Worm (Caenorhabditis elegans): ENCODE data around the gene Y17D7C.1.

Y17D7C.1 gene

DNA sequence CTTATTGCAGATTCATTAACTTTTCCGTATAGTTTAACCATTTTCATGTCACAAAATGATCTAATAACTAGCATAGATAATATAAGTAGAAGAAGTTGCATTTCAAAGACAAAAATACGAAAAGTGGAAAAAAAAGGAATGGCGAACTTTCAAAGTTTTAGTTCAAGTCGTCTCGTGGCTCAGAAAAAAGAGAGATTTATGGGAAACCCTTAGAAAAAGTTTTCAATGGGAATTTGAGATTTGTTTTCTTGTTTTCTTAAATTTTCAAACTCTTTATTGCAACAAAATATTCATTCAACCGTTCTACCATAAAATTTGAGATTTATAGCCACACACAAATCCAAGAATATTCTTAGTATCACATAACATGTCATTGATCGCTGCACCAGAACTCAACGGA, 35.7 kb downstream of the Y17D7C.1 start, which contains the start of gene clec-250:
TSS of gene clec-250 (minus strand) at position 101 of the 400 bp plus-strand sequence.
- no peak for TF ChIP-seq pax-1 (tag; optimal IDR thresholded peaks at IDR 0.05)
- no peak for TF ChIP-seq F13H6.1 (tag; optimal IDR thresholded peaks at IDR 0.05)
- TF ChIP-seq Y22D7AL.16 (tag; optimal IDR thresholded peaks at IDR 0.05), result no peak
- no peak for TF ChIP-seq sox-2 (GFP tag; IDR thresholded peaks at IDR 0.05)
- TF ChIP-seq zip-5 (tag; optimal IDR thresholded peaks at IDR 0.05), result no peak

DNA sequence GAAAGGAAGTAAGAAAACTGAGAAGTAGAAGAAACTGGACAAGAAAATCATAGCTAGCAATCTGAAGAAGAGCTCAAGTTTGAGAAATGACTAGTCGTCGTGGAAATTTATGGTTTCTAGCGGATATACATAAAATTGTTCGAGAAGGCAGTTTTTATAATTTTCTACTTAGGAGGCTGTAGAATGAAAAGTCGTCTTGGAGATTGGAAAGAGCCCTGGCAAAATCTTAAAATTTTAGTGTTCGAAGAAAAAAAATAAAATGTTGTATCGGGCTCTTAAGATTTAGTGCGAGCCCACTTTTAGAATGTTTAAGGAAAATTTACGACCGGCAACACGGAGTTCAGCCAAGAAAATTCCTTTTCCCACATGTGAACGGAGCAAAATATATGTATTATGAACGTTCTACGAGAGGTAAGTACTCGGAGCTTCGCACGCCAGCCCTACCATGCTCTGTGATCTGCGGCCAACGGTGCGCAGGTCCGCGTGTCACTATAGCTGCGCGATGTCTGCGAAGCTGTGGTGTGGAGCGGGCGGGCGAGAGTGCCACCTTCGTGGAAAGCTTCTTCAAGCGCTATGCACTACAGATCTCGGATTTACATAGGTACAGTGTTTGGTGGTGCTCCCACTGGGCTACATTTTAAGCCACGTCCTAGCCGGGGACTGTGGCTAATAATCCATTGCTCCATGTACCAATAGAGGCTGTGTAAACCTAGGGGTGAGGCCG, 40.7 kb downstream of the Y17D7C.1 start, which contains the start of gene clec-251:
TSS of gene clec-251 (minus strand) at position 51 of the 724 bp plus-strand sequence.
- TF ChIP-seq elt-2 (tag; optimal IDR thresholded peaks at IDR 0.05) (no peak), pha-2 (tag; optimal IDR thresholded peaks at IDR 0.05) (no peak), ceh-45 (GFP tag; IDR thresholded peaks at IDR 0.05) (no peak), nhr-11 (tag; optimal IDR thresholded peaks at IDR 0.05) (no peak), npax-4 (tag; optimal IDR thresholded peaks at IDR 0.05) (no peak), hlh-13 (GFP tag; optimal IDR thresholded peaks at IDR 0.05) (no peak), F13H6.1 (tag; optimal IDR thresholded peaks at IDR 0.05) (no peak), ceh-6 (GFP tag; optimal IDR thresholded peaks at IDR 0.05) (no peak), ceh-48 (tag; optimal IDR thresholded peaks at IDR 0.05) (no peak), pax-1 (tag; optimal IDR thresholded peaks at IDR 0.05) (no peak), ceh-31 (tag; optimal IDR thresholded peaks at IDR 0.05) (no peak), nhr-232 (tag; optimal IDR thresholded peaks at IDR 0.05) (no peak)

DNA sequence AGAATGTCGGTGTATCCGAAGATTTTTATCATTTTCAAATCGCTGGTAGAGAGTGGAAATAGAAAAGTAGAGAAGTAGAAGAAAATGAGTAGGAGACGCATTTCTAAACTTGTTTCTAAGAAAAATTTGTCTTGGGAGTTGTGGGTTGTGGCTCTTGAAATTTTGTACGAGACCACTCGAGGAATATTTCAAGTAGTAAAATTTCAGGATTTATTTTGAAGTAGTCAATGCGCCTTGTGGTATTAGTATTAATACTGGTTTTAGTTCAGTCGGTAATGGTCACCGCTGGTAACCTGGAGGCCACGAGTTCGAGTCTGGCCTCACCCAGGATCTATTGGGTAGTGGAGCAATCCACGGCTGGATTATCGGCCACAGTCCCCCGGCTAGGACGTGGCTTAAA, 42.4 kb downstream of the Y17D7C.1 start, which contains the start of gene clec-252:
TSS of gene clec-252 (minus strand) at position 101 of the 400 bp plus-strand sequence.
- TF ChIP-seq ttx-3 (tag; optimal IDR thresholded peaks at IDR 0.05), result no peak
- no peak for TF ChIP-seq tbx-7 (tag; optimal IDR thresholded peaks at IDR 0.05)
- no peak for TF ChIP-seq dmd-4 (tag; optimal IDR thresholded peaks at IDR 0.05; ENCODE audit: borderline replicate concordance)
- no peak for TF ChIP-seq nhr-11 (tag; optimal IDR thresholded peaks at IDR 0.05)
- TF ChIP-seq unc-42 (tag; optimal IDR thresholded peaks at IDR 0.05), result no peak
- TF ChIP-seq hlh-6 (tag; optimal IDR thresholded peaks at IDR 0.05), result no peak
- no peak for TF ChIP-seq elt-2 (tag; optimal IDR thresholded peaks at IDR 0.05)
- no peak for TF ChIP-seq pqm-1 (tag; optimal IDR thresholded peaks at IDR 0.05)
- TF ChIP-seq unc-55 (GFP tag; optimal IDR thresholded peaks at IDR 0.05), result no peak
- TF ChIP-seq ceh-14 (tag; optimal IDR thresholded peaks at IDR 0.05), result no peak
- TF ChIP-seq ceh-45 (GFP tag; IDR thresholded peaks at IDR 0.05), result no peak
- no peak for TF ChIP-seq che-1 (tag; optimal IDR thresholded peaks at IDR 0.05)
- TF ChIP-seq pha-4 (tag; optimal IDR thresholded peaks at IDR 0.05), result no peak
- TF ChIP-seq pag-3 (tag; optimal IDR thresholded peaks at IDR 0.05; ENCODE audit: borderline replicate concordance), result no peak
- TF ChIP-seq hlh-15 (tag; optimal IDR thresholded peaks at IDR 0.05), result no peak

DNA sequence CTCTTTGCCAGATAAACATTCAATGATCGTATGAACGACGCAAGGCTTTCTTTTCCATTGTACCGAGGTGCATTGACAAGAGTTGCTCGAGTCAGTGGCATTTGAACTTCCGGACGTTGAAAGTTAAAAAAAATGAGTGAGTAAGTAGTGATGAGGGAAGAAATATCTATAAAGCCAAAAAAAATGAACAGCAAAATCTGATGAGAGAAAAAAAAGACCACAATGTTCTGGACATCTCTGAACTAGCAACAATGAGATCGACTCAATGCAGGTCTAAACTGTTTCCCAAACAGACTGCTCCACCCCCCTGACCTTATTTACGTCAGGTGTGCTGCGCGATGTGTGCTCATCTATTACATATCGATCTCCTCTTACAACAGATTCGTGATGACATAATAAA, 44.1 kb downstream of the Y17D7C.1 start, which contains the start of the genes F11D11.21 and F11D11.12:
TSS of gene F11D11.21 (minus strand) at position 101 of the 400 bp plus-strand sequence.
TSS of gene F11D11.12 (minus strand) at position 238 of the 400 bp plus-strand sequence.
- no peak for TF ChIP-seq ceh-22 (tag; optimal IDR thresholded peaks at IDR 0.05)
- no peak for TF ChIP-seq ets-4 (tag; optimal IDR thresholded peaks at IDR 0.05)
- no peak for TF ChIP-seq nfya-1 (tag; optimal IDR thresholded peaks at IDR 0.05)
- no peak for TF ChIP-seq gmeb-2 (tag; optimal IDR thresholded peaks at IDR 0.05)
- TF ChIP-seq hlh-13 (GFP tag; optimal IDR thresholded peaks at IDR 0.05), result no peak
- TF ChIP-seq ahr-1 (tag; optimal IDR thresholded peaks at IDR 0.05), result no peak
- no peak for TF ChIP-seq K02D7.2 (tag; optimal IDR thresholded peaks at IDR 0.05)
- no peak for TF ChIP-seq elt-2 (tag; optimal IDR thresholded peaks at IDR 0.05)
- no peak for TF ChIP-seq fax-1 (tag; optimal IDR thresholded peaks at IDR 0.05)
- TF ChIP-seq K09A11.1 (tag; optimal IDR thresholded peaks at IDR 0.05; ENCODE audit: insufficient read depth), result no peak
- TF ChIP-seq ceh-18 (tag; optimal IDR thresholded peaks at IDR 0.05), result no peak
- TF ChIP-seq unc-86 (tag; optimal IDR thresholded peaks at IDR 0.05), result no peak
- TF ChIP-seq ceh-31 (tag; optimal IDR thresholded peaks at IDR 0.05), result no peak
- TF ChIP-seq ref-2 (tag; optimal IDR thresholded peaks at IDR 0.05), result no peak
- TF ChIP-seq dve-1 (tag; optimal IDR thresholded peaks at IDR 0.05), result no peak
- no peak for TF ChIP-seq elt-4 (tag; optimal IDR thresholded peaks at IDR 0.05)
- TF ChIP-seq ztf-16 (tag; optimal IDR thresholded peaks at IDR 0.05), result no peak
